Fruit fly (Drosophila melanogaster): ENCODE results near the gene blot.
A peak's percentile ranks its signal among the peaks of the same experiment; 100 is the strongest.

blot gene

dm6 chr3L:17436331-17436730, 15.0 kb upstream of the blot start, which contains the start of gene CG12229:
CG12229 (minus strand) TSS chr3L:17436431.
- TF ChIP-seq psq (optimal IDR thresholded peaks at IDR 0.05), result no peak
- no peak for TF ChIP-seq pan (optimal IDR thresholded peaks at IDR 0.05)
- no peak for TF ChIP-seq EcR (GFP tag; optimal IDR thresholded peaks at IDR 0.05)
- TF ChIP-seq usp (GFP tag; optimal IDR thresholded peaks at IDR 0.05), result no peak
- TF ChIP-seq CG8478 (optimal IDR thresholded peaks at IDR 0.05), result no peak
- TF ChIP-seq Dll (optimal IDR thresholded peaks at IDR 0.05), result no peak

- TF ChIP-seq EcR (GFP tag; optimal IDR thresholded peaks at IDR 0.05) (no peak), CG8478 (optimal IDR thresholded peaks at IDR 0.05) (no peak), Dll (optimal IDR thresholded peaks at IDR 0.05) (no peak), usp (GFP tag; optimal IDR thresholded peaks at IDR 0.05) (no peak), psq (optimal IDR thresholded peaks at IDR 0.05) (no peak), pan (optimal IDR thresholded peaks at IDR 0.05) (no peak)
Measured at dm6 chr3L:17433555-17433954, 12.2 kb upstream of the blot start, which contains the start of the genes Coq4 and CG32176. Coq4 (minus strand) TSS chr3L:17433621. CG32176 (plus strand) TSS chr3L:17433868.

DNA sequence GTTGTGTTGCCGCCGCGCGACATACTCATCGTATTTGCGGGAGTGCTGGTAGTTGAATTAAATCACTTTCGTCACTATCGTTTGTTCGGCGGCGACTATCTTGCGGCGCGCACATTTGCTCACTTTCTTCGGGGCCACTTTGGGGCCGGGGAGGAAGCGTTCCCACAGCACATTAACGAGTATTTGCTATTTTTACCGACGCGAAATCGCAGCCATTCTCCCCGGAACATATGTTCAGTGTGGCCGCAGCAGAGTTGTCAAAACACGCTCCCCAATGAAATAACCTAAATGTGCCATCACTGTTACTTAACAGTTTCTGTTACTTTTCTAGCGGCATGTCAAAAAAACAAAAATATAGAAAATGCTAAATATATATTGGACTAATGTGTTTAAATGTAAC, 11.6 kb upstream of the blot start, which contains the start of gene frc:
frc (minus strand) TSS at position 244 of the 400 bp plus-strand sequence.
- no peak for TF ChIP-seq usp (GFP tag; optimal IDR thresholded peaks at IDR 0.05)
- no peak for TF ChIP-seq psq (optimal IDR thresholded peaks at IDR 0.05)
- TF ChIP-seq EcR (GFP tag; optimal IDR thresholded peaks at IDR 0.05), result no peak
- TF ChIP-seq Dll (optimal IDR thresholded peaks at IDR 0.05), result no peak
- TF ChIP-seq CG8478 (optimal IDR thresholded peaks at IDR 0.05), result no peak
- no peak for TF ChIP-seq pan (optimal IDR thresholded peaks at IDR 0.05)

dm6 chr3L:17430957-17431585, 9.8 kb upstream of the blot start:
- no peak for TF ChIP-seq psq (optimal IDR thresholded peaks at IDR 0.05)
- TF ChIP-seq Dll (optimal IDR thresholded peaks at IDR 0.05), result no peak
- no peak for TF ChIP-seq usp (GFP tag; optimal IDR thresholded peaks at IDR 0.05)
- TF ChIP-seq EcR (GFP tag; optimal IDR thresholded peaks at IDR 0.05), result no peak
- no peak for TF ChIP-seq pan (optimal IDR thresholded peaks at IDR 0.05)
- no peak for TF ChIP-seq CG8478 (optimal IDR thresholded peaks at IDR 0.05)

dm6 chr3L:17430390-17430789, 9.1 kb upstream of the blot start:
- TF ChIP-seq EcR (GFP tag; optimal IDR thresholded peaks at IDR 0.05), result no peak
- TF ChIP-seq usp (GFP tag; optimal IDR thresholded peaks at IDR 0.05), result no peak
- no peak for TF ChIP-seq pan (optimal IDR thresholded peaks at IDR 0.05)
- no peak for TF ChIP-seq CG8478 (optimal IDR thresholded peaks at IDR 0.05)
- TF ChIP-seq psq (optimal IDR thresholded peaks at IDR 0.05), result no peak
- TF ChIP-seq Dll (optimal IDR thresholded peaks at IDR 0.05), result no peak

DNA sequence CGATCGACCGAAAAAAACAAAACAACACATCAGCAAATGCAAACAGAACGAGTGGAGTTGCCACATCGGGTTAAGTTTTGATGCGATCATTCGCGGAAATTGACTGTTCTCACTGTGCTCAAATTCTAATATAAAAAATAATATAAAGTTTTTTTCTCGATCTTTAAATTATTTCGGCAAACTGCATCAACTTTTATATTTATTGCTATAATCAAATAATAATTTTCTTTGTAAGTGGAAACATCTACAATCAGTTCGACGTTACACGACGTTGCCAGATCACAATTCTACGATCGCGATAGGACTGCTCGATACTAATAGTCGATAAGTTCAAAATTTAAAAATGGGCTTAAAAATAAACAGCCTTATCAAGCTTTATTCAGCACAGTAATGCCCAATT, 7.5 kb upstream of the blot start, which contains the start of gene Gorab:
Gorab (minus strand) TSS at position 58 of the 400 bp plus-strand sequence.
- no peak for TF ChIP-seq Dll (optimal IDR thresholded peaks at IDR 0.05)
- TF ChIP-seq psq (optimal IDR thresholded peaks at IDR 0.05), result no peak
- no peak for TF ChIP-seq EcR (GFP tag; optimal IDR thresholded peaks at IDR 0.05)
- no peak for TF ChIP-seq pan (optimal IDR thresholded peaks at IDR 0.05)
- TF ChIP-seq CG8478 (optimal IDR thresholded peaks at IDR 0.05), result no peak

- TF ChIP-seq EcR (GFP tag; optimal IDR thresholded peaks at IDR 0.05) (no peak), psq (optimal IDR thresholded peaks at IDR 0.05) (no peak), CG8478 (optimal IDR thresholded peaks at IDR 0.05) (no peak), pan (optimal IDR thresholded peaks at IDR 0.05) (no peak), Dll (optimal IDR thresholded peaks at IDR 0.05) (no peak), usp (GFP tag; optimal IDR thresholded peaks at IDR 0.05) (no peak)
Measured at dm6 chr3L:17427013-17427412, 5.7 kb upstream of the blot start, which contains the start of gene Polr3G. Polr3G (minus strand) TSS chr3L:17427130.

- no peak for TF ChIP-seq Dll (optimal IDR thresholded peaks at IDR 0.05)
- TF ChIP-seq EcR (GFP tag; optimal IDR thresholded peaks at IDR 0.05), result no peak
Measured at dm6 chr3L:17425132-17425713, 3.9 kb upstream of the blot start, which contains the start of the genes Sec3 and COX7B. Sec3 (minus strand) TSS chr3L:17425217. COX7B (plus strand) TSS chr3L:17425477.

- peak in 1 of 2 experiments; percentile 80 for TF ChIP-seq EcR (GFP tag; optimal IDR thresholded peaks at IDR 0.05)
- TF ChIP-seq Dll (optimal IDR thresholded peaks at IDR 0.05), result no peak
Measured at dm6 chr3L:17420610-17421194, 612 bp downstream of the blot start.

dm6 chr3L:17419103-17419741, 2.1 kb downstream of the blot start:
- TF ChIP-seq EcR (GFP tag; optimal IDR thresholded peaks at IDR 0.05), result peak in 1 of 2 experiments; percentile 60
- TF ChIP-seq usp (GFP tag; optimal IDR thresholded peaks at IDR 0.05), result no peak

DNA sequence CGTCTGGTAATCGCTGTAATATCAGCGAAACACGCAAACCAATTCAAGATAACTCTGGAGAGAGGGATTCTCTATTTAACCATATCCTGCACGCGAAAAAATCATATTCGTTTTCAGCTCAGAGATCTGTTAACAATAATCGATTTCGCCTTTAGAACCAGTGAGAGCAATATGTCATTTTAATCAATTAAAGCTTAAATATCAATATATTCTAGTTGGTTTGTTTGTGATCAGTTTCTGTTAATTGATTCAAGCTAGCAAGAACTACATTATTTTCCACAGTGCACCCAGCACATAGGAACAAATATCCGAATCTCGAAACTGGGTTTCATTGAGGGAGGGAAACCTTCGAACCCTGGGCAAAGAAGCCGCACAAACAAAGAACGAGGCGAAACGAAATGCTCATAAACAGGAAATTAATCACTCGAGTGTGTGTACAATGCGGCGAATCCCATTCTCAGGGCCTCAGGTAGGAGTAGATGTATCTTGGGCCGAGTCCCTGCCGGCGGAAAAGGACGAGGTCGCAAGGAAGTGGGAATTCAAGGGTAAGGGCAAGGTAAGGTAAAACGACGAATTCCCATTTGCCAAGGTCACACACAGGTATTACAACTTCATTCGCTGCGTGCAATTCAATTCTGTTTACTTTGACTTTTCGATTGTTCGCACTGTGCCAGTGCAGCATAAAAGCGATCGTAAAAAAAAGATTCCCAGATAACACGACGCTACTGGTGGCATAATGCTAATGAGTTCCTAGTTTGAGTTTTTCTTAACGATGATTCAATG, 5.2 kb downstream of the blot start:
- TF ChIP-seq EcR (GFP tag; optimal IDR thresholded peaks at IDR 0.05) (no peak), usp (GFP tag; optimal IDR thresholded peaks at IDR 0.05) (no peak), CG8478 (optimal IDR thresholded peaks at IDR 0.05) (no peak), Dll (optimal IDR thresholded peaks at IDR 0.05) (no peak), pan (optimal IDR thresholded peaks at IDR 0.05) (no peak), psq (optimal IDR thresholded peaks at IDR 0.05) (no peak)

All from whole organism.